Fruit fly (Drosophila melanogaster) whole organism, embryonic: ENCODE data around the gene CG5087.

Experiments
- Asciz ChIP-seq: fragments of 200-800 bp; sonication (Bioruptor generic); optimal IDR thresholded peaks from 2 replicates; lab custom pipeline; 2017; ENCODE audit warnings: missing biosample characterization, mild to moderate bottlenecking, missing genetic modification characterization, missing genetic modification reagents
- Awh ChIP-seq: fragments of 200-800 bp; sonication (Bioruptor generic); IDR thresholded peaks from 2 replicates; pipeline ENCODE4, ENCODE4 v1.3.6; 2022; ENCODE audit warnings: missing biosample characterization, missing genetic modification characterization
- B-H1 ChIP-seq: fragments of 200-800 bp; sonication (Bioruptor generic); IDR thresholded peaks from 3 replicates; pipeline ENCODE4 v1.3.6; 2022; ENCODE audit warnings: missing biosample characterization, missing genetic modification characterization
- Blimp-1 ChIP-seq: fragments of 200-800 bp; sonication (Bioruptor generic); optimal IDR thresholded peaks from 3 replicates; lab custom pipeline; 2018; ENCODE audit warnings: missing biosample characterization, missing genetic modification characterization, mild to moderate bottlenecking, moderate library complexity, missing genetic modification reagents
- C15 ChIP-seq: fragments of 200-800 bp; sonication (Bioruptor generic); IDR thresholded peaks from 3 replicates; pipeline ENCODE4 v1.3.6; 2022; ENCODE audit warnings: missing biosample characterization, missing genetic modification characterization
- CG10959 ChIP-seq: fragments of 200-800 bp; sonication (Bioruptor generic); IDR thresholded peaks from 2 replicates; pipeline ENCODE4 v1.3.6; 2022; ENCODE audit warnings: missing biosample characterization, missing genetic modification characterization
- CG13894 ChIP-seq: fragments of 200-800 bp; sonication (Bioruptor generic); optimal IDR thresholded peaks from 3 replicates; lab custom pipeline; 2018; ENCODE audit warnings: missing biosample characterization, mild to moderate bottlenecking, missing genetic modification characterization, moderate library complexity
- CG14667 ChIP-seq: fragments of 200-800 bp; sonication (Bioruptor generic); IDR thresholded peaks from 2 replicates; pipeline ENCODE4 v1.3.6; 2022; ENCODE audit warnings: missing biosample characterization, missing genetic modification characterization
- CG16815 ChIP-seq: fragments of 200-800 bp; sonication (Bioruptor generic); optimal IDR thresholded peaks from 3 replicates; lab custom pipeline; 2017; ENCODE audit warnings: missing biosample characterization, mild to moderate bottlenecking, missing genetic modification characterization
- CG17612 ChIP-seq: fragments of 200-800 bp; sonication (Bioruptor generic); IDR thresholded peaks from 2 replicates; pipeline ENCODE4 v1.3.6; 2022; ENCODE audit warnings: missing biosample characterization, missing genetic modification characterization
- CG17802 ChIP-seq: fragments of 200-800 bp; sonication (Bioruptor generic); optimal IDR thresholded peaks from 2 replicates; lab custom pipeline; 2018; ENCODE audit warnings: missing biosample characterization, mild to moderate bottlenecking, missing genetic modification characterization, moderate library complexity
- CG18476 ChIP-seq: fragments of 200-800 bp; sonication (Bioruptor generic); optimal IDR thresholded peaks from 2 replicates; lab custom pipeline; 2016; ENCODE audit warnings: missing biosample characterization, mild to moderate bottlenecking, missing genetic modification characterization
- CG31224 ChIP-seq: fragments of 200-800 bp; sonication (Bioruptor generic); IDR thresholded peaks from 2 replicates; pipeline ENCODE4 v1.3.6; 2022; ENCODE audit warnings: missing biosample characterization, missing genetic modification characterization
- CG33557 ChIP-seq: fragments of 200-800 bp; sonication (Bioruptor generic); optimal IDR thresholded peaks from 2 replicates; lab custom pipeline; 2019; ENCODE audit warnings: missing biosample characterization, mild to moderate bottlenecking, missing genetic modification characterization, moderate library complexity
- CG3407 ChIP-seq: fragments of 200-800 bp; sonication (Bioruptor generic); optimal IDR thresholded peaks from 2 replicates; lab custom pipeline; 2018; ENCODE audit warnings: missing biosample characterization, mild to moderate bottlenecking, missing genetic modification characterization
- CG8765 ChIP-seq: fragments of 200-800 bp; sonication (Bioruptor generic); IDR thresholded peaks from 2 replicates; pipeline ENCODE4 v1.3.6; 2022; ENCODE audit warnings: missing biosample characterization, missing genetic modification characterization
- D ChIP-seq, 2 experiments: fragments of 200-800 bp in 1 of 2; fragments of >200 bp in 1 of 2; sonication (Bioruptor generic) in 1 of 2; optimal IDR thresholded peaks; 2 replicates in 1 of 2; 3 replicates in 1 of 2; lab custom pipeline; 2017; ENCODE audit warnings: mild to moderate bottlenecking in 1 of 2, missing biosample characterization in 1 of 2, missing genetic modification characterization in 1 of 2, missing genetic modification reagents in 1 of 2
- D19A ChIP-seq: fragments of 200-800 bp; optimal IDR thresholded peaks from 3 replicates; lab custom pipeline; 2019; ENCODE audit warnings: missing biosample characterization, mild to moderate bottlenecking, missing genetic modification characterization, moderate library complexity
- Dbx ChIP-seq: fragments of 200-800 bp; sonication (Bioruptor generic); IDR thresholded peaks from 3 replicates; pipeline ENCODE4 v1.3.6; 2022; ENCODE audit warnings: missing biosample characterization, missing genetic modification characterization
- Dip3 ChIP-seq: fragments of 200-800 bp; sonication (Bioruptor generic); optimal IDR thresholded peaks from 3 replicates; lab custom pipeline; 2016; ENCODE audit warnings: missing biosample characterization, missing genetic modification characterization
- Dp ChIP-seq: fragments of 200-800 bp; sonication (Bioruptor generic); optimal IDR thresholded peaks from 2 replicates; lab custom pipeline; 2018; ENCODE audit warnings: missing biosample characterization, mild to moderate bottlenecking, missing genetic modification characterization, moderate library complexity
- Fer1 ChIP-seq: fragments of 200-800 bp; sonication (Bioruptor generic); optimal IDR thresholded peaks from 2 replicates; lab custom pipeline; 2017; ENCODE audit warnings: missing biosample characterization, mild to moderate bottlenecking, missing genetic modification characterization
- H2.0 ChIP-seq: fragments of 200-800 bp; sonication (Bioruptor generic); IDR thresholded peaks from 2 replicates; pipeline ENCODE4 v1.3.6; 2022; ENCODE audit warnings: missing biosample characterization, missing genetic modification characterization
- HmgD ChIP-seq: fragments of 200-800 bp; sonication (Bioruptor generic); optimal IDR thresholded peaks from 3 replicates; lab custom pipeline; 2016; ENCODE audit warnings: missing biosample characterization, missing genetic modification characterization
- Meics ChIP-seq: fragments of 200-800 bp; sonication (Bioruptor generic); optimal IDR thresholded peaks from 2 replicates; lab custom pipeline; 2017; ENCODE audit warnings: missing biosample characterization, mild to moderate bottlenecking, missing genetic modification characterization
- Nf-YC ChIP-seq: fragments of 200-800 bp; optimal IDR thresholded peaks from 3 replicates; lab custom pipeline; 2019; ENCODE audit warnings: missing biosample characterization, mild to moderate bottlenecking, missing genetic modification characterization, moderate library complexity
- Optix ChIP-seq: fragments of 200-800 bp; sonication (Bioruptor generic); IDR thresholded peaks from 3 replicates; pipeline ENCODE4 v1.3.6; 2022; ENCODE audit warnings: missing biosample characterization, missing genetic modification characterization
- Scr ChIP-seq: fragments of 200-800 bp; sonication (Bioruptor generic); IDR thresholded peaks from 2 replicates; pipeline ENCODE4 v1.3.6; 2022; ENCODE audit warnings: missing biosample characterization, missing genetic modification characterization; ENCODE audit not compliant: partially characterized antibody
- Sry-δ ChIP-seq: fragments of 200-800 bp; sonication (Bioruptor generic); optimal IDR thresholded peaks from 2 replicates; lab custom pipeline; 2016; ENCODE audit warnings: missing biosample characterization, missing genetic modification characterization
- Tbp ChIP-seq: fragments of >200 bp; optimal IDR thresholded peaks from 2 replicates; lab custom pipeline; 2018; ENCODE audit warnings: missing biosample characterization, missing genetic modification characterization
- ase ChIP-seq: fragments of 200-800 bp; sonication (Bioruptor generic); IDR thresholded peaks from 3 replicates; pipeline ENCODE4 v1.3.6; 2022; ENCODE audit warnings: missing biosample characterization, missing genetic modification characterization
- bcd ChIP-seq: fragments of 200-800 bp; sonication (Bioruptor generic); optimal IDR thresholded peaks from 2 replicates; lab custom pipeline; 2017; ENCODE audit warnings: missing biosample characterization, mild to moderate bottlenecking, missing genetic modification characterization
- bowl ChIP-seq: fragments of 200-800 bp; sonication (Bioruptor generic); IDR thresholded peaks from 2 replicates; pipeline ENCODE4 v1.3.6; 2022; ENCODE audit warnings: missing biosample characterization, missing genetic modification characterization
- cas ChIP-seq: fragments of 200-800 bp; sonication (Bioruptor generic); IDR thresholded peaks from 2 replicates; pipeline ENCODE4 v1.3.6; 2022; ENCODE audit warnings: missing biosample characterization, missing genetic modification characterization
- cwo ChIP-seq: fragments of 200-800 bp; sonication (Bioruptor generic); optimal IDR thresholded peaks from 3 replicates; lab custom pipeline; 2017; ENCODE audit warnings: missing biosample characterization, missing genetic modification characterization, mild to moderate bottlenecking, moderate library complexity, missing genetic modification reagents
- dimm ChIP-seq: fragments of 200-800 bp; sonication (Bioruptor generic); IDR thresholded peaks from 2 replicates; pipeline ENCODE4 v1.3.6; 2022; ENCODE audit warnings: missing biosample characterization, missing genetic modification characterization
- dmrt99B ChIP-seq: fragments of 200-800 bp; sonication (Bioruptor generic); optimal IDR thresholded peaks from 2 replicates; lab custom pipeline; 2018; ENCODE audit warnings: missing biosample characterization, mild to moderate bottlenecking, missing genetic modification characterization, moderate library complexity
- ems ChIP-seq: fragments of 200-800 bp; sonication (Bioruptor generic); optimal IDR thresholded peaks from 3 replicates; lab custom pipeline; 2016; ENCODE audit warnings: missing biosample characterization, missing genetic modification characterization
- fd64A ChIP-seq: fragments of 200-800 bp; sonication (Bioruptor generic); optimal IDR thresholded peaks from 3 replicates; lab custom pipeline; 2018; ENCODE audit warnings: missing biosample characterization, mild to moderate bottlenecking, missing genetic modification characterization
- fd96Cb ChIP-seq: fragments of 200-800 bp; sonication (Bioruptor generic); optimal IDR thresholded peaks from 2 replicates; lab custom pipeline; 2018; ENCODE audit warnings: missing biosample characterization, mild to moderate bottlenecking, missing genetic modification characterization, moderate library complexity
- gro ChIP-seq: fragments of 200-800 bp; sonication (Bioruptor generic); optimal IDR thresholded peaks from 2 replicates; lab custom pipeline; 2016; ENCODE audit warnings: missing biosample characterization, missing genetic modification characterization
- her ChIP-seq: fragments of 200-800 bp; sonication (Bioruptor generic); optimal IDR thresholded peaks from 2 replicates; lab custom pipeline; 2016; ENCODE audit warnings: missing biosample characterization, missing genetic modification characterization
- hth ChIP-seq: fragments of >200 bp; optimal IDR thresholded peaks from 2 replicates; lab custom pipeline; 2017; ENCODE audit warnings: inconsistent platforms
- jing ChIP-seq: fragments of 200-800 bp; sonication (Bioruptor generic); optimal IDR thresholded peaks from 2 replicates; lab custom pipeline; 2018; ENCODE audit warnings: missing biosample characterization, mild to moderate bottlenecking, missing genetic modification characterization
- lola ChIP-seq, 3 experiments: fragments of >200 bp in 2 of 3; fragments of 200-800 bp in 1 of 3; sonication (Bioruptor generic) in 1 of 3; optimal IDR thresholded peaks; 2 replicates each; lab custom pipeline; 2017 to 2019; ENCODE audit warnings: missing biosample characterization in 3 of 3, missing genetic modification characterization in 3 of 3, mild to moderate bottlenecking in 1 of 3, moderate library complexity in 1 of 3
- mam ChIP-seq: fragments of 200-800 bp; sonication (Bioruptor generic); optimal IDR thresholded peaks from 3 replicates; lab custom pipeline; 2016; ENCODE audit warnings: missing biosample characterization, missing genetic modification characterization
- pros ChIP-seq: fragments of 200-800 bp; sonication (Bioruptor generic); optimal IDR thresholded peaks from 3 replicates; lab custom pipeline; 2019; ENCODE audit warnings: missing biosample characterization, mild to moderate bottlenecking, missing genetic modification characterization, moderate library complexity
- tx ChIP-seq: fragments of 200-800 bp; sonication (Bioruptor generic); optimal IDR thresholded peaks from 2 replicates; lab custom pipeline; 2016; ENCODE audit warnings: missing biosample characterization, missing genetic modification characterization
- wor ChIP-seq: fragments of 200-800 bp; sonication (Bioruptor generic); IDR thresholded peaks from 2 replicates; pipeline ENCODE4 v1.3.6; 2022; ENCODE audit warnings: missing biosample characterization, missing genetic modification characterization

The CG5087 gene

DNA sequence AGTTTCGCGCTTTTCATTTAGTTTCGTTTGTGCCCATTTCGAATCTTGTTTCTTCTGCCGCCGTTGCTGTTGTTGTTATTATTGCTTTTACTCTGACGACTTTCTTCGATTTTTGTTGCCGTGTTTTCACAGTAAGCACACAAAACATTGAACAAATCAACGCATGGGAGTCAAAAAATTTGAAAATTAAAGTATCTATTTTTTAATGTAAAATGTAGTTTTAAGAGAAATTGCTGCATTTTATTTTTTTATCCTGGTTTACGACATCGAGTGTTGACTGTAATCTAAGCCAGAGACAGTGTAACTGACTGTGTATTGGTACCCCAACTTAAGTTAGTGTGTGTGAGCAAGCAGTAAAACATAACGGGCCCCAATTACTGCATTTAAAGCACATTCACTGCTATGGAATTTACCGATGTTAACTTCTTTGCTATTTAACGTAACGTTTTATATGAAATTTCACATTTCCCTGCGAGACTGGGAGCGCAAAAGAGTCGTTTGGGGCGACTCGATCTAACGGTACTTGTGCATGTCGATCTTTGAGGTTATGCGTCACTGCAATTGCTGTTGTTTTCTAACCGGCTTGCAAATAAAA, 1.7 kb upstream of the CG5087 start (continued):
- no peak for TF ChIP-seq dmrt99B (tag; lab: Kevin White, UChicago)
- 0 out of 2 replicates have a peak, but pooled peaks have one; percentile 39 for TF ChIP-seq CG10959 (GFP tag; lab: Robert Waterston, UW)
- peak; percentile 60 for TF ChIP-seq wor (GFP tag; lab: Robert Waterston, UW)
- TF ChIP-seq Sry-δ (GFP tag; lab: Kevin White, UChicago) = no peak
- no peak for TF ChIP-seq Dp (GFP tag; lab: Kevin White, UChicago)
- TF ChIP-seq CG33557 = no peak
- TF ChIP-seq bcd (GFP tag; lab: Kevin White, UChicago) = peak; percentile 38
- TF ChIP-seq CG17612 (GFP tag; lab: Robert Waterston, UW) = peak; percentile 75
- 0 out of 3 replicates have a peak, but pooled peaks have one; percentile 25 for TF ChIP-seq Optix (GFP tag; lab: Robert Waterston, UW)
- peak; percentile 30 for TF ChIP-seq CG18476 (GFP tag; lab: Kevin White, UChicago)
- TF ChIP-seq Nf-YC = no peak
- no peak for TF ChIP-seq CG17802 (tag; lab: Kevin White, UChicago)
- peak; percentile 28 for TF ChIP-seq mam (GFP tag; lab: Kevin White, UChicago)
- peak; percentile 40 for TF ChIP-seq CG3407 (GFP tag; lab: Kevin White, UChicago)
- TF ChIP-seq Meics (GFP tag; lab: Kevin White, UChicago) = peak; percentile 44
- TF ChIP-seq CG31224 (GFP tag; lab: Robert Waterston, UW) = 0 out of 2 replicates have a peak, but pooled peaks have one; percentile 48
- peak in 1 of 3 experiments; percentile 37 for TF ChIP-seq lola (GFP tag; optimal IDR thresholded peaks at IDR 0.05; lab: Kevin White, UChicago)
- peak; percentile 57; the same call in 2 of the 3 replicates for TF ChIP-seq ase (GFP tag; lab: Robert Waterston, UW)
- TF ChIP-seq fd96Cb (tag; lab: Kevin White, UChicago) = peak; percentile 71
- TF ChIP-seq D (optimal IDR thresholded peaks at IDR 0.05; lab: Kevin White, UChicago) = no peak
- peak; percentile 60 for TF ChIP-seq D (GFP tag; optimal IDR thresholded peaks at IDR 0.05; lab: Kevin White, UChicago)
- TF ChIP-seq D19A (tag; lab: Kevin White, UChicago) = peak; percentile 50
- no peak for TF ChIP-seq Awh
- TF ChIP-seq Scr (GFP tag; lab: Robert Waterston, UW) = no peak
- no peak for TF ChIP-seq Blimp-1
- TF ChIP-seq HmgD (GFP tag; lab: Kevin White, UChicago) = no peak
- peak; percentile 51 for TF ChIP-seq ems
- no peak for TF ChIP-seq her (GFP tag; lab: Kevin White, UChicago)
- TF ChIP-seq Asciz (GFP tag; lab: Kevin White, UChicago) = peak; percentile 61
- TF ChIP-seq dimm (GFP tag; lab: Robert Waterston, UW) = peak; percentile 51; the same call in 1 of the 2 replicates
- TF ChIP-seq CG16815 (GFP tag; lab: Kevin White, UChicago) = peak; percentile 65
- TF ChIP-seq tx = no peak
- peak; percentile 45; the same call in 1 of the 2 replicates for TF ChIP-seq bowl
- no peak for TF ChIP-seq cas (GFP tag; lab: Robert Waterston, UW)
- no peak for TF ChIP-seq pros
- TF ChIP-seq cwo (GFP tag; lab: Kevin White, UChicago) = peak; percentile 12
- no peak for TF ChIP-seq hth (lab: Kevin White, UChicago)
- peak; percentile 51; the same call in 1 of the 2 replicates for TF ChIP-seq H2.0 (GFP tag; lab: Robert Waterston, UW)
- TF ChIP-seq CG14667 (GFP tag; lab: Robert Waterston, UW) = peak; percentile 61
- TF ChIP-seq C15 (GFP tag; lab: Robert Waterston, UW) = no peak
- 0 out of 3 replicates have a peak, but pooled peaks have one; percentile 37 for TF ChIP-seq Dbx (GFP tag; lab: Robert Waterston, UW)
- TF ChIP-seq Fer1 = peak; percentile 18
- peak; percentile 61 for TF ChIP-seq Dip3
- TF ChIP-seq Tbp (GFP tag; lab: Kevin White, UChicago) = no peak
- TF ChIP-seq B-H1 = peak; percentile 44; the same call in 2 of the 3 replicates
- TF ChIP-seq gro (GFP tag; lab: Kevin White, UChicago) = no peak
- no peak for TF ChIP-seq CG13894
- TF ChIP-seq CG8765 (GFP tag; lab: Robert Waterston, UW) = peak; percentile 63; the same call in 1 of the 2 replicates
- no peak for TF ChIP-seq fd64A (GFP tag; lab: Kevin White, UChicago)
- TF ChIP-seq jing = peak; percentile 50
